Worm (Caenorhabditis elegans) whole organism, mixed stage, embryonic: ENCODE data around the gene atg-13.
A peak's percentile ranks its signal among the peaks of the same experiment; 100 is the strongest.

Source experiments
- blmp-1 ChIP-seq: fragments of 150-350 bp; optimal IDR thresholded peaks from 2 replicates; lab custom pipeline; 2014; ENCODE audit warnings: missing biosample characterization, missing genetic modification characterization
- ces-1 ChIP-seq: fragments of 150-350 bp; optimal IDR thresholded peaks from 2 replicates; lab custom pipeline; 2014; ENCODE audit warnings: missing biosample characterization, missing genetic modification reagents, missing genetic modification characterization
- elt-1 ChIP-seq: sonication (generic microtip); optimal IDR thresholded peaks from 2 replicates; lab custom pipeline; 2017; ENCODE audit warnings: missing genetic modification characterization, mild to moderate bottlenecking, missing compliant biosample characterization, antibody characterized with exemption, moderate library complexity, borderline replicate concordance; ENCODE audit not compliant: insufficient read depth
- elt-3 ChIP-seq: fragments of 150-350 bp; optimal IDR thresholded peaks from 2 replicates; lab custom pipeline; 2014; ENCODE audit warnings: missing biosample characterization, missing genetic modification characterization
- lin-13 ChIP-seq: fragments of 150-350 bp; optimal IDR thresholded peaks from 2 replicates; lab custom pipeline; 2014; ENCODE audit warnings: missing biosample characterization, missing genetic modification characterization
- lin-32 ChIP-seq: fragments of 200-800 bp; sonication (Bioruptor generic); optimal IDR thresholded peaks from 2 replicates; lab custom pipeline; 2018; ENCODE audit warnings: mild to moderate bottlenecking, missing genetic modification characterization, missing compliant biosample characterization
- nhr-12 ChIP-seq: fragments of 150-350 bp; optimal IDR thresholded peaks from 2 replicates; lab custom pipeline; 2014; ENCODE audit warnings: missing biosample characterization, missing genetic modification characterization
- nhr-237 ChIP-seq: fragments of 150-350 bp; optimal IDR thresholded peaks from 2 replicates; lab custom pipeline; 2014; ENCODE audit warnings: missing biosample characterization, missing genetic modification characterization
- pha-4 ChIP-seq: fragments of 150-350 bp; optimal IDR thresholded peaks from 2 replicates; lab custom pipeline; 2018; ENCODE audit warnings: missing biosample characterization, missing genetic modification reagents, missing genetic modification characterization
- snpc-4 ChIP-seq: fragments of 150-350 bp; optimal IDR thresholded peaks from 2 replicates; lab custom pipeline; 2014; ENCODE audit warnings: missing biosample characterization, missing genetic modification characterization
- ztf-11 ChIP-seq: fragments of 150-350 bp; optimal IDR thresholded peaks from 2 replicates; lab custom pipeline; 2014; ENCODE audit warnings: missing biosample characterization, missing genetic modification characterization

DNA sequence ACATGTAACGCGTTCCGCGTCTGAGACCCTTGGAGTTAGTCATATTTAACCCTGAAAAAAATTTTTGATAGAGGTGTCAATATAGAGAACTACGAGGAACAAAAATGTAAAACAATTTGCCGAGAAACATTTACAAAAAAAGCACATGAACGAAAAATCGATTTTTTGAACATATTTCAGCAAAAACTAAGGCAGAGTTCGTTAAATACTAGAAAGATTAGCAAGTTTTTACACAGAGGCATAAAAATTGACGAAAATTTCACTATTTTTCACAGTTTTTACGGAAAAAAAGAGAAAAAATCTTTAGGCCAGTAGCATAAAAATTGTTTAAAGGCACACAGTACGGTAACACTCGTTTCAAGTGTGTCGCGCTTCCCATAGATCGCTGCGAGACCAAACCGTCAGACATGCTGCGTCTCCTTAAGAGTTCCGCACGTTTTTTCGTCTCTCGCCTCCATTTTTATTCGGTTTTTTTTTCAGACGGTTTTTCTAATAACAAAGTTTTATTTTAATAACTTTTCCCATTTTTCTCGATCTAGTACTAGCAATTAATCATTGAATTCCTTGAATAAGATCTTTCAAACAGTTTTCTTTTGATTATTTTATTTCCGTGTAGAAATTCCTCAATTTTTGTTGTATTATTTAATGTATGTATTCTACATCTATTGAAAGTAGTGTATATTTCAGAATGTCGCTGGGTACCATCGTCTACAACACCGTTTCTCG, 27.6 kb downstream of the atg-13 start, which contains the start of the genes rpl-21 and C14B9.10:
- TF ChIP-seq pha-4 (tag; lab: Kevin White, UChicago) (peak; percentile 83), lin-13 (tag; lab: Kevin White, UChicago) (peak; percentile 76), ztf-11 (no peak), elt-1 (tag; lab: Kevin White, UChicago) (no peak), lin-32 (GFP tag; lab: Kevin White, UChicago) (no peak), blmp-1 (no peak), elt-3 (tag; lab: Kevin White, UChicago) (no peak), ces-1 (GFP tag; lab: Kevin White, UChicago) (peak; percentile 67), nhr-237 (tag; lab: Kevin White, UChicago) (peak; percentile 80), snpc-4 (tag; lab: Kevin White, UChicago) (no peak), nhr-12 (no peak)
